Worm (Caenorhabditis elegans): ENCODE results near the gene Y39E4B.10.
A peak's percentile ranks its signal among the peaks of the same experiment; 100 is the strongest.

Gene Y39E4B.10

ce11 chrIII:13182003-13182402 lies 29.3 kb upstream of the Y39E4B.10 start:
- TF ChIP-seq F13H6.1 (tag; optimal IDR thresholded peaks at IDR 0.05) (peak; percentile 38), mdl-1 (tag; optimal IDR thresholded peaks at IDR 0.05) (no peak), mab-5 (tag; optimal IDR thresholded peaks at IDR 0.05) (no peak), nhr-237 (tag; optimal IDR thresholded peaks at IDR 0.05) (no peak), blmp-1 (tag; optimal IDR thresholded peaks at IDR 0.05; ENCODE audit: insufficient read depth) (no peak), ZK546.5 (tag; optimal IDR thresholded peaks at IDR 0.05) (no peak), nhr-21 (tag; optimal IDR thresholded peaks at IDR 0.05) (peak; percentile 27), ceh-82 (tag; optimal IDR thresholded peaks at IDR 0.05) (no peak), lin-39 (tag; optimal IDR thresholded peaks at IDR 0.05) (no peak), nhr-77 (tag; optimal IDR thresholded peaks at IDR 0.05) (no peak), ama-1 (optimal IDR thresholded peaks at IDR 0.05) (no peak), skn-1 (tag; optimal IDR thresholded peaks at IDR 0.05) (no peak), crh-2 (tag; optimal IDR thresholded peaks at IDR 0.05) (no peak), zag-1 (tag; optimal IDR thresholded peaks at IDR 0.05) (no peak), C34F6.9 (tag; optimal IDR thresholded peaks at IDR 0.05) (peak; percentile 21), ztf-4 (tag; optimal IDR thresholded peaks at IDR 0.05) (no peak), nhr-25 (tag; optimal IDR thresholded peaks at IDR 0.05) (peak; percentile 48), nhr-12 (tag; optimal IDR thresholded peaks at IDR 0.05) (no peak), lin-11 (tag; optimal IDR thresholded peaks at IDR 0.05) (no peak), dmd-4 (tag; optimal IDR thresholded peaks at IDR 0.05) (no peak), ztf-1 (GFP tag; conservative IDR thresholded peaks at IDR 0.05) (no peak), ceh-16 (tag; optimal IDR thresholded peaks at IDR 0.05) (no peak), ztf-11 (tag; optimal IDR thresholded peaks at IDR 0.05) (no peak), nhr-11 (tag; optimal IDR thresholded peaks at IDR 0.05) (no peak), lin-13 (GFP tag; optimal IDR thresholded peaks at IDR 0.05) (no peak), sma-9 (GFP tag; optimal IDR thresholded peaks at IDR 0.05) (peak; percentile 23), sma-9 (tag; optimal IDR thresholded peaks at IDR 0.05) (no peak), elt-1 (tag; optimal IDR thresholded peaks at IDR 0.05) (no peak), mbf-1 (tag; optimal IDR thresholded peaks at IDR 0.05) (no peak), unc-62 (GFP tag; optimal IDR thresholded peaks at IDR 0.05) (no peak), snpc-4 (tag; optimal IDR thresholded peaks at IDR 0.05) (no peak), fos-1 (tag; optimal IDR thresholded peaks at IDR 0.05) (peak; percentile 36), sma-3 (GFP tag; optimal IDR thresholded peaks at IDR 0.05) (peak; percentile 34), nhr-23 (tag; optimal IDR thresholded peaks at IDR 0.05) (no peak), unc-55 (GFP tag; optimal IDR thresholded peaks at IDR 0.05) (no peak), aly-2 (tag; optimal IDR thresholded peaks at IDR 0.05) (no peak), nhr-6 (tag; optimal IDR thresholded peaks at IDR 0.05) (no peak), R02D3.7 (tag; optimal IDR thresholded peaks at IDR 0.05) (no peak), lsy-2 (tag; optimal IDR thresholded peaks at IDR 0.05) (peak in 1 of 2 experiments; percentile 66), peb-1 (tag; optimal IDR thresholded peaks at IDR 0.05) (no peak), elt-3 (tag; optimal IDR thresholded peaks at IDR 0.05) (no peak), sem-4 (tag; optimal IDR thresholded peaks at IDR 0.05) (peak; percentile 88), gmeb-1 (tag; optimal IDR thresholded peaks at IDR 0.05) (no peak), egl-27 (tag; optimal IDR thresholded peaks at IDR 0.05) (no peak), nhr-10 (tag; optimal IDR thresholded peaks at IDR 0.05) (no peak), nhr-129 (tag; optimal IDR thresholded peaks at IDR 0.05) (no peak), unc-39 (tag; optimal IDR thresholded peaks at IDR 0.05) (no peak), Y55F3AM.14 (GFP tag; optimal IDR thresholded peaks at IDR 0.05) (no peak), alr-1 (tag; optimal IDR thresholded peaks at IDR 0.05) (no peak)

DNA sequence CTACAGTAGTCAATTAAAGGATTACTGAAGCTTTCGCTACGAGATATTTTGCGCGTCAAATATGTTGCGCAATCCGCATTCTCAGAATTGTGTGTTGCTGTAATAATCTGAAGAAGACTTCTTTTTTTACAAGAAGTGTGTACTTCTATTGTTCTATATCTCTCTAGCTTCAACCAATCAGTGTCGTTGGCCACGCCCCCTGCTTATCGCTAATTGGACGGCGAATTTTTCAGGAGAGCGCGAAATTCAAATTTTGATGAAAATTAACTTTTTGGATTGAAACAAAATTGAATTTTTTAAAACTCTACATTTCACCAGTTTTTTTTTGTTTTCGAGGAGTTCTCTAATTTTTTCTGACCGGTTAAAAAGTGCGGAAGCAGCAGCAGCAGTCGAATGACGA lies 24.2 kb upstream of the Y39E4B.10 start:
- TF ChIP-seq lin-11 (tag; optimal IDR thresholded peaks at IDR 0.05) (no peak), lin-39 (tag; optimal IDR thresholded peaks at IDR 0.05) (no peak), ztf-11 (tag; optimal IDR thresholded peaks at IDR 0.05) (no peak), crh-2 (tag; optimal IDR thresholded peaks at IDR 0.05) (no peak), nhr-11 (tag; optimal IDR thresholded peaks at IDR 0.05) (no peak), mdl-1 (tag; optimal IDR thresholded peaks at IDR 0.05) (no peak), lsy-2 (tag; optimal IDR thresholded peaks at IDR 0.05) (no peak), ztf-1 (GFP tag; conservative IDR thresholded peaks at IDR 0.05) (no peak), nhr-237 (tag; optimal IDR thresholded peaks at IDR 0.05) (no peak), nhr-129 (tag; optimal IDR thresholded peaks at IDR 0.05) (no peak), zag-1 (tag; optimal IDR thresholded peaks at IDR 0.05) (no peak), ama-1 (optimal IDR thresholded peaks at IDR 0.05) (no peak), R02D3.7 (tag; optimal IDR thresholded peaks at IDR 0.05) (no peak), nhr-12 (tag; optimal IDR thresholded peaks at IDR 0.05) (no peak), ceh-16 (tag; optimal IDR thresholded peaks at IDR 0.05) (no peak)
